Fruit fly (Drosophila melanogaster) whole organism, adult: ENCODE data around the gene CG17350.

ENCODE experiments used
- CG11617 ChIP-seq: fragments of 200-800 bp; sonication (Bioruptor generic); optimal IDR thresholded peaks from 2 replicates; lab custom pipeline; 2017; ENCODE audit warnings: mild to moderate bottlenecking, missing biosample characterization, missing genetic modification reagents, missing genetic modification characterization
- CG12768 ChIP-seq: fragments of 200-800 bp; sonication (Bioruptor generic); optimal IDR thresholded peaks from 2 replicates; lab custom pipeline; 2017; ENCODE audit warnings: missing biosample characterization, missing genetic modification characterization, mild to moderate bottlenecking, moderate library complexity, missing genetic modification reagents
- CG14711 ChIP-seq: fragments of 200-800 bp; sonication (Bioruptor generic); optimal IDR thresholded peaks from 2 replicates; lab custom pipeline; 2018; ENCODE audit warnings: missing biosample characterization, mild to moderate bottlenecking, missing genetic modification characterization, moderate library complexity
- CG1620 ChIP-seq: fragments of 200-800 bp; sonication (Bioruptor generic); optimal IDR thresholded peaks from 2 replicates; lab custom pipeline; 2016; ENCODE audit warnings: missing biosample characterization, missing genetic modification characterization
- CG33017 ChIP-seq: fragments of 200-800 bp; sonication (Bioruptor generic); optimal IDR thresholded peaks from 2 replicates; lab custom pipeline; 2018; ENCODE audit warnings: missing biosample characterization, mild to moderate bottlenecking, missing genetic modification characterization, moderate library complexity
- CG7045 ChIP-seq: fragments of 200-800 bp; sonication (Bioruptor generic); optimal IDR thresholded peaks from 2 replicates; lab custom pipeline; 2017; ENCODE audit warnings: missing biosample characterization, mild to moderate bottlenecking, missing genetic modification characterization
- Clk ChIP-seq: fragments of 200-800 bp; sonication (Bioruptor generic); optimal IDR thresholded peaks from 2 replicates; lab custom pipeline; 2017; ENCODE audit warnings: missing biosample characterization, missing genetic modification characterization
- Crg-1 ChIP-seq: fragments of 200-800 bp; sonication (Bioruptor generic); optimal IDR thresholded peaks from 2 replicates; lab custom pipeline; 2016; ENCODE audit warnings: missing biosample characterization, missing genetic modification characterization
- Hr96 ChIP-seq: fragments of 200-800 bp; sonication (Bioruptor generic); optimal IDR thresholded peaks from 2 replicates; lab custom pipeline; 2016; ENCODE audit warnings: missing biosample characterization, missing genetic modification characterization
- cic ChIP-seq: fragments of 200-800 bp; sonication (Bioruptor generic); optimal IDR thresholded peaks from 2 replicates; lab custom pipeline; 2017; ENCODE audit warnings: missing biosample characterization, mild to moderate bottlenecking, missing genetic modification characterization, moderate library complexity
- cnc ChIP-seq, 2 experiments: fragments of >200 bp; optimal IDR thresholded peaks; 2 replicates each; lab custom pipeline; 2017
- pad ChIP-seq: fragments of 200-800 bp; sonication (Bioruptor generic); optimal IDR thresholded peaks from 3 replicates; lab custom pipeline; 2017; ENCODE audit warnings: missing biosample characterization, missing genetic modification characterization, mild to moderate bottlenecking, moderate library complexity, missing genetic modification reagents
- toe ChIP-seq: fragments of 200-800 bp; sonication (Bioruptor generic); optimal IDR thresholded peaks from 2 replicates; lab custom pipeline; 2016; ENCODE audit warnings: missing biosample characterization, missing genetic modification characterization

DNA sequence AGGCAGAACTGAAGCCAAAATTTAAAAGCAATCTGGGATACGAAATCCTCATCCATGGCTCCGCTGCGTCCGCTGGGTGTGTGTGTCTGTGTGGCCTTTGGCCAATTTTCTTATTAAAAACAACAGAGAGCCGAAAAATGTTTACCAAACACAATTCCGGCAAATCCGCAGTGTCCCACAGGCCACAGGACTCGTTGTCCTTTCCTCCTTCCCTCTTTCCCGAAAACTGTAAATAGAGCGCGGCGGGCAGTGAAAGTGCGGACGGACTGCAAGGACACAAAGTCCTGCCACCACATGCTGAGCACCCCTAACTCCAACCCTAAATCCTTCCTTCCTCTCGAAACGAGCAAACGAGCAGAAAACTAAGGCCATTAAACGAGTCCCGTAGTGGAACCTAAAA, 46.8 kb upstream of the CG17350 start:
- TF ChIP-seq pad (GFP tag; lab: Kevin White, UChicago) (no peak), CG7045 (GFP tag; lab: Kevin White, UChicago) (no peak), Hr96 (GFP tag; lab: Kevin White, UChicago) (no peak), cic (GFP tag; lab: Kevin White, UChicago) (no peak), CG11617 (GFP tag; lab: Kevin White, UChicago) (no peak), Crg-1 (GFP tag; lab: Kevin White, UChicago) (no peak), Clk (GFP tag; lab: Kevin White, UChicago) (no peak), CG1620 (GFP tag; lab: Kevin White, UChicago) (no peak), CG33017 (tag; lab: Kevin White, UChicago) (no peak), cnc (optimal IDR thresholded peaks at IDR 0.05; lab: Kevin White, UChicago) (no peak), toe (GFP tag; lab: Kevin White, UChicago) (no peak), CG12768 (GFP tag; lab: Kevin White, UChicago) (no peak), CG14711 (tag; lab: Kevin White, UChicago) (no peak)
